Fruit fly (Drosophila melanogaster) whole organism, embryonic: Measurements from ENCODE around the gene CG15414.

Experiments
- Ada2b ChIP-seq: fragments of 200-800 bp; sonication (Bioruptor generic); IDR thresholded peaks from 2 replicates; pipeline ENCODE4 v1.3.6; 2022; ENCODE audit warnings: missing biosample characterization, missing genetic modification characterization
- Awh ChIP-seq: fragments of 200-800 bp; sonication (Bioruptor generic); IDR thresholded peaks from 2 replicates; pipeline ENCODE4, ENCODE4 v1.3.6; 2022; ENCODE audit warnings: missing biosample characterization, missing genetic modification characterization
- CG10147 ChIP-seq: fragments of 200-800 bp; sonication (Bioruptor generic); optimal IDR thresholded peaks from 2 replicates; lab custom pipeline; 2019; ENCODE audit warnings: missing biosample characterization, mild to moderate bottlenecking, missing genetic modification characterization, moderate library complexity
- CG10274 ChIP-seq: fragments of 200-800 bp; sonication (Bioruptor generic); optimal IDR thresholded peaks from 3 replicates; lab custom pipeline; 2017; ENCODE audit warnings: missing biosample characterization, mild to moderate bottlenecking, missing genetic modification characterization
- CG10321 ChIP-seq: fragments of 200-800 bp; sonication (Bioruptor generic); IDR thresholded peaks from 2 replicates; pipeline ENCODE4 v1.3.6; 2022; ENCODE audit warnings: missing biosample characterization, missing genetic modification characterization
- CG11560 ChIP-seq: fragments of 200-800 bp; sonication (Bioruptor generic); IDR thresholded peaks from 3 replicates; pipeline ENCODE4 v1.3.6; 2022; ENCODE audit warnings: missing biosample characterization, missing genetic modification characterization
- CG11695 ChIP-seq: fragments of 200-800 bp; sonication (Bioruptor generic); IDR thresholded peaks from 3 replicates; pipeline ENCODE4 v1.3.6; 2022; ENCODE audit warnings: missing biosample characterization, missing genetic modification characterization
- CG12744 ChIP-seq: fragments of 200-800 bp; sonication (Bioruptor generic); optimal IDR thresholded peaks from 2 replicates; lab custom pipeline; 2016; ENCODE audit warnings: missing biosample characterization, missing genetic modification characterization
- CG13123 ChIP-seq: fragments of 200-800 bp; sonication (Bioruptor generic); optimal IDR thresholded peaks from 2 replicates; lab custom pipeline; 2016; ENCODE audit warnings: missing biosample characterization, missing genetic modification characterization
- CG14860 ChIP-seq: fragments of 200-800 bp; sonication (Bioruptor generic); IDR thresholded peaks from 3 replicates; pipeline ENCODE4 v1.3.6; 2022; ENCODE audit warnings: missing biosample characterization, missing genetic modification characterization; ENCODE audit not compliant: partially characterized antibody
- CG15011 ChIP-seq: fragments of 200-800 bp; sonication (Bioruptor generic); optimal IDR thresholded peaks from 3 replicates; lab custom pipeline; 2018; ENCODE audit warnings: missing biosample characterization, mild to moderate bottlenecking, missing genetic modification characterization
- CG17385 ChIP-seq: fragments of 200-800 bp; sonication (Bioruptor generic); optimal IDR thresholded peaks from 3 replicates; lab custom pipeline; 2018; ENCODE audit warnings: missing biosample characterization, mild to moderate bottlenecking, missing genetic modification characterization
- CG1832 ChIP-seq: fragments of 200-800 bp; sonication (Bioruptor generic); optimal IDR thresholded peaks from 2 replicates; lab custom pipeline; 2017; ENCODE audit warnings: missing biosample characterization, mild to moderate bottlenecking, missing genetic modification characterization, inconsistent platforms
- CG18619 ChIP-seq: fragments of 200-800 bp; sonication (Bioruptor generic); optimal IDR thresholded peaks from 3 replicates; lab custom pipeline; 2017; ENCODE audit warnings: missing biosample characterization, mild to moderate bottlenecking, missing genetic modification characterization
- CG2875 ChIP-seq: fragments of 200-800 bp; sonication (Bioruptor generic); optimal IDR thresholded peaks from 2 replicates; lab custom pipeline; 2017; ENCODE audit warnings: missing biosample characterization, mild to moderate bottlenecking, missing genetic modification characterization, missing genetic modification reagents
- CG30403 ChIP-seq: fragments of 200-800 bp; sonication (Bioruptor generic); optimal IDR thresholded peaks from 3 replicates; lab custom pipeline; 2016; ENCODE audit warnings: missing biosample characterization, missing genetic modification characterization
- CG31388 ChIP-seq: fragments of 200-800 bp; sonication (Bioruptor generic); optimal IDR thresholded peaks from 2 replicates; lab custom pipeline; 2016; ENCODE audit warnings: missing biosample characterization, missing genetic modification characterization
- CG33557 ChIP-seq: fragments of 200-800 bp; sonication (Bioruptor generic); optimal IDR thresholded peaks from 2 replicates; lab custom pipeline; 2019; ENCODE audit warnings: missing biosample characterization, mild to moderate bottlenecking, missing genetic modification characterization, moderate library complexity
- CG3838 ChIP-seq: fragments of 200-800 bp; sonication (Bioruptor generic); optimal IDR thresholded peaks from 3 replicates; lab custom pipeline; 2016; ENCODE audit warnings: missing biosample characterization, missing genetic modification characterization
- CG4854 ChIP-seq: fragments of 200-800 bp; sonication (Bioruptor generic); optimal IDR thresholded peaks from 2 replicates; lab custom pipeline; 2016; ENCODE audit warnings: missing biosample characterization, missing genetic modification characterization, inconsistent platforms
- CG5953 ChIP-seq: fragments of 200-800 bp; sonication (Bioruptor generic); IDR thresholded peaks from 2 replicates; pipeline ENCODE4 v1.3.6; 2022; ENCODE audit warnings: missing biosample characterization, missing genetic modification characterization
- CG8290 ChIP-seq, 3 experiments: fragments of 200-800 bp; sonication (Bioruptor generic); optimal IDR thresholded peaks; 2 replicates each; lab custom pipeline; 2016 to 2019; ENCODE audit warnings: missing biosample characterization in 3 of 3, missing genetic modification characterization in 3 of 3, mild to moderate bottlenecking in 2 of 3, moderate library complexity in 1 of 3
- CG9727 ChIP-seq: fragments of 200-800 bp; sonication (Bioruptor generic); optimal IDR thresholded peaks from 3 replicates; lab custom pipeline; 2017; ENCODE audit warnings: missing biosample characterization, mild to moderate bottlenecking, missing genetic modification characterization
- Dad ChIP-seq: fragments of 200-800 bp; sonication (Bioruptor generic); optimal IDR thresholded peaks from 3 replicates; lab custom pipeline; 2016; ENCODE audit warnings: missing biosample characterization, missing genetic modification characterization
- Dbx ChIP-seq: fragments of 200-800 bp; sonication (Bioruptor generic); IDR thresholded peaks from 3 replicates; pipeline ENCODE4 v1.3.6; 2022; ENCODE audit warnings: missing biosample characterization, missing genetic modification characterization
- Dref ChIP-seq: fragments of 200-800 bp; sonication (Bioruptor generic); IDR thresholded peaks from 2 replicates; pipeline ENCODE4 v1.3.6; 2022; ENCODE audit warnings: missing biosample characterization, missing genetic modification characterization
- Drgx ChIP-seq: fragments of 200-800 bp; sonication (Bioruptor generic); IDR thresholded peaks from 2 replicates; pipeline ENCODE4 v1.3.6; 2022; ENCODE audit warnings: missing biosample characterization, missing genetic modification characterization
- Fer2 ChIP-seq: fragments of 200-800 bp; sonication (Bioruptor generic); optimal IDR thresholded peaks from 2 replicates; lab custom pipeline; 2018; ENCODE audit warnings: missing biosample characterization, mild to moderate bottlenecking, missing genetic modification characterization, moderate library complexity
- Mes4 ChIP-seq: fragments of 200-800 bp; sonication (Bioruptor generic); optimal IDR thresholded peaks from 2 replicates; lab custom pipeline; 2016; ENCODE audit warnings: missing biosample characterization, missing genetic modification characterization
- NC2α ChIP-seq: fragments of 200-800 bp; sonication (Bioruptor generic); optimal IDR thresholded peaks from 2 replicates; lab custom pipeline; 2016; ENCODE audit warnings: missing biosample characterization, missing genetic modification characterization
- Ravus ChIP-seq: fragments of 200-800 bp; sonication (Bioruptor generic); IDR thresholded peaks from 2 replicates; pipeline ENCODE4 v1.3.6; 2022; ENCODE audit warnings: missing biosample characterization, missing genetic modification characterization
- Sry-δ ChIP-seq: fragments of 200-800 bp; sonication (Bioruptor generic); optimal IDR thresholded peaks from 2 replicates; lab custom pipeline; 2016; ENCODE audit warnings: missing biosample characterization, missing genetic modification characterization
- TFAM ChIP-seq: fragments of 200-800 bp; sonication (Bioruptor generic); optimal IDR thresholded peaks from 2 replicates; lab custom pipeline; 2017; ENCODE audit warnings: missing biosample characterization, missing genetic modification characterization, inconsistent platforms
- cato ChIP-seq: fragments of 200-800 bp; sonication (Bioruptor generic); optimal IDR thresholded peaks from 2 replicates; lab custom pipeline; 2016; ENCODE audit warnings: missing biosample characterization, missing genetic modification characterization, borderline replicate concordance
- crol ChIP-seq: fragments of 200-800 bp; sonication (Bioruptor generic); IDR thresholded peaks from 2 replicates; pipeline ENCODE4 v1.3.6; 2022; ENCODE audit warnings: missing biosample characterization, missing genetic modification characterization
- dimm ChIP-seq: fragments of 200-800 bp; sonication (Bioruptor generic); IDR thresholded peaks from 2 replicates; pipeline ENCODE4 v1.3.6; 2022; ENCODE audit warnings: missing biosample characterization, missing genetic modification characterization
- ems ChIP-seq: fragments of 200-800 bp; sonication (Bioruptor generic); optimal IDR thresholded peaks from 3 replicates; lab custom pipeline; 2016; ENCODE audit warnings: missing biosample characterization, missing genetic modification characterization
- esg ChIP-seq: fragments of 200-800 bp; sonication (Bioruptor generic); conservative IDR thresholded peaks from 2 replicates; pipeline ENCODE4 v1.3.6; 2022; ENCODE audit warnings: missing biosample characterization, missing genetic modification characterization
- fru ChIP-seq: fragments of >200 bp; optimal IDR thresholded peaks from 2 replicates; lab custom pipeline; 2017
- hkb ChIP-seq, 2 experiments: fragments of 200-800 bp in 1 of 2; fragments of >200 bp in 1 of 2; sonication (Bioruptor generic) in 1 of 2; IDR thresholded peaks in 1 of 2; optimal IDR thresholded peaks in 1 of 2; 2 replicates each; pipeline versions ENCODE4 v1.3.6 to Lab custom; 2017 to 2022; ENCODE audit warnings: missing biosample characterization in 1 of 2, missing genetic modification characterization in 1 of 2
- klu ChIP-seq: fragments of 200-800 bp; sonication (Bioruptor generic); IDR thresholded peaks from 2 replicates; pipeline ENCODE4 v1.3.6; 2022; ENCODE audit warnings: missing biosample characterization, missing genetic modification characterization
- nau ChIP-seq: fragments of 200-800 bp; sonication (Bioruptor generic); optimal IDR thresholded peaks from 3 replicates; lab custom pipeline; 2017; ENCODE audit warnings: missing biosample characterization, mild to moderate bottlenecking, missing genetic modification characterization, missing genetic modification reagents
- nmo ChIP-seq: fragments of 200-800 bp; sonication (Bioruptor generic); optimal IDR thresholded peaks from 2 replicates; lab custom pipeline; 2018; ENCODE audit warnings: missing biosample characterization, mild to moderate bottlenecking, missing genetic modification characterization, moderate library complexity
- pb ChIP-seq: fragments of 200-800 bp; sonication (Bioruptor generic); optimal IDR thresholded peaks from 3 replicates; lab custom pipeline; 2016; ENCODE audit warnings: missing biosample characterization, missing genetic modification characterization
- prd ChIP-seq, 3 experiments: fragments of >200 bp in 2 of 3; fragments of 200-800 bp in 1 of 3; sonication (Bioruptor generic) in 1 of 3; optimal IDR thresholded peaks in 2 of 3; IDR thresholded peaks in 1 of 3; 2 replicates in 2 of 3; 3 replicates in 1 of 3; pipeline versions ENCODE4 v1.3.6 to Lab custom; 2017 to 2022; ENCODE audit warnings: missing biosample characterization in 1 of 3, missing genetic modification characterization in 1 of 3
- ro ChIP-seq: fragments of 200-800 bp; sonication (Bioruptor generic); IDR thresholded peaks from 2 replicates; pipeline ENCODE4 v1.3.6; 2022; ENCODE audit warnings: missing biosample characterization, missing genetic modification characterization
- tin ChIP-seq: fragments of 200-800 bp; sonication (Bioruptor generic); optimal IDR thresholded peaks from 3 replicates; lab custom pipeline; 2016; ENCODE audit warnings: missing biosample characterization, missing genetic modification characterization
- unpg ChIP-seq: fragments of 200-800 bp; sonication (Bioruptor generic); optimal IDR thresholded peaks from 3 replicates; lab custom pipeline; 2018; ENCODE audit warnings: missing biosample characterization, mild to moderate bottlenecking, missing genetic modification characterization, moderate library complexity
- zf30C ChIP-seq: fragments of 200-800 bp; sonication (Bioruptor generic); optimal IDR thresholded peaks from 3 replicates; lab custom pipeline; 2018; ENCODE audit warnings: missing biosample characterization, mild to moderate bottlenecking, missing genetic modification characterization

Gene CG15414

dm6 chr2L:3465918-3466727 lies 24.7 kb downstream of the CG15414 start, which contains the start of the genes msl-2 and ND-PDSW (continued):
- TF ChIP-seq Ravus (GFP tag; lab: Robert Waterston, UW) (no peak), tin (GFP tag; lab: Kevin White, UChicago) (no peak), Dad (GFP tag; lab: Kevin White, UChicago) (no peak), CG17385 (GFP tag; lab: Kevin White, UChicago) (no peak), CG31388 (GFP tag; lab: Kevin White, UChicago) (no peak), CG30403 (GFP tag; lab: Kevin White, UChicago) (no peak), pb (GFP tag; lab: Kevin White, UChicago) (no peak), CG5953 (GFP tag; lab: Robert Waterston, UW) (no peak), CG33557 (no peak), CG9727 (GFP tag; lab: Kevin White, UChicago) (no peak), ro (GFP tag; lab: Robert Waterston, UW) (no peak), nmo (GFP tag; lab: Kevin White, UChicago) (peak; percentile 37), unpg (GFP tag; lab: Kevin White, UChicago) (no peak), CG10147 (GFP tag; lab: Kevin White, UChicago) (no peak), TFAM (GFP tag; lab: Kevin White, UChicago) (no peak), CG18619 (GFP tag; lab: Kevin White, UChicago) (no peak), Ada2b (GFP tag; lab: Robert Waterston, UW) (no peak), hkb (optimal IDR thresholded peaks at IDR 0.05; lab: Kevin White, UChicago) (peak; percentile 64), hkb (GFP tag; IDR thresholded peaks at IDR 0.05; lab: Robert Waterston, UW) (no peak), CG10274 (GFP tag; lab: Kevin White, UChicago) (no peak), NC2α (GFP tag; lab: Kevin White, UChicago) (no peak), nau (GFP tag; lab: Kevin White, UChicago) (no peak), CG15011 (no peak), Dbx (no peak), prd (optimal IDR thresholded peaks at IDR 0.05; lab: Kevin White, UChicago) (no peak), prd (GFP tag; IDR thresholded peaks at IDR 0.05; lab: Robert Waterston, UW) (no peak), crol (GFP tag; lab: Robert Waterston, UW) (no peak), CG1832 (GFP tag; lab: Kevin White, UChicago) (no peak), CG14860 (GFP tag; lab: Robert Waterston, UW) (no peak), zf30C (GFP tag; lab: Kevin White, UChicago) (no peak), Drgx (GFP tag; lab: Robert Waterston, UW) (0 out of 2 replicates have a peak, but pooled peaks have one; percentile 22), Awh (GFP tag; lab: Robert Waterston, UW) (no peak), fru (lab: Kevin White, UChicago) (no peak), CG12744 (GFP tag; lab: Kevin White, UChicago) (no peak), ems (no peak), CG3838 (GFP tag; lab: Kevin White, UChicago) (no peak), Dref (GFP tag; lab: Robert Waterston, UW) (peak; percentile 33; the same call in 1 of the 2 replicates), klu (GFP tag; lab: Robert Waterston, UW) (no peak), CG13123 (GFP tag; lab: Kevin White, UChicago) (no peak), Fer2 (tag; lab: Kevin White, UChicago) (no peak), CG4854 (GFP tag; lab: Kevin White, UChicago) (no peak), CG11695 (GFP tag; lab: Robert Waterston, UW) (no peak), esg (GFP tag; lab: Robert Waterston, UW) (no peak), CG11560 (tag; lab: Robert Waterston, UW) (no peak), dimm (GFP tag; lab: Robert Waterston, UW) (no peak), Sry-δ (GFP tag; lab: Kevin White, UChicago) (peak; percentile 35), CG8290 (GFP tag; optimal IDR thresholded peaks at IDR 0.05; lab: Kevin White, UChicago) (no peak), CG8290 (tag; optimal IDR thresholded peaks at IDR 0.05; lab: Kevin White, UChicago) (no peak), CG10321 (GFP tag; lab: Robert Waterston, UW) (no peak), Mes4 (no peak), CG2875 (GFP tag; lab: Kevin White, UChicago) (no peak), cato (GFP tag; lab: Kevin White, UChicago) (no peak)
